Fruit fly (Drosophila melanogaster) ovary, adult (tissue): ENCODE measurements around the gene rost.

Experiments used
- CG17801 ChIP-seq: fragments of 200-800 bp; optimal IDR thresholded peaks from 2 replicates; lab custom pipeline; 2019; ENCODE audit warnings: missing biosample characterization, mild to moderate bottlenecking, missing genetic modification characterization, moderate library complexity; ENCODE audit not compliant: partially characterized antibody

rost gene

DNA sequence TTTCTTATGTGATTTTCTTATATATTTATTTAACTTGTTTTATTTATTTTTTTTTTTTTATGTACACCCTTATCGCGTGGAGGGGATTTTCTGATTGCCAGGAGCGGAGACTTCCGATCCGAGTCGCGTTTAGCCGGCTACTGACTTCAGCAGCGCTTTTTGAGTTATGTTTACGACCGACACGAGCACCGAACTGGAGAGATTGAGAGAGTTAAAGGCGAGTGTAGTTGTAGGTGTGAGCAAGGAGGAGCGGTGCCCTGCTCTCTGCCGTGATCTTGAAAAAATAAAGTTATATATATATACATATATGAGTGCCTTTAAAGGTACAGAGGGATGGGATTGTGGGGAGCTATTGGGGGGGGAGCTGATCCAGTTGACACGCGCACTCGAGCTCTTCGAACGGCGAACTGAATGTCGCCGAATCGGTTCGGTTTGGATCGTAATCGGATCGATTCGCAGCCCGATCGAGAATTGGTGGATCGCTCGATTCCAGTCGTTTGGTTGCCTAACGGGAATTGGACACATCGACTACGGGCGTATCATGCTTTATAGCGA is at the start of gene rost:
Gene rost, minus strand, starts transcription at position 503 of the 555 bp plus-strand sequence.
- TF ChIP-seq CG17801 (GFP tag; lab: Kevin White, UChicago): peak; percentile 30

dm6 chr2L:9031736-9032135 is 42.4 kb upstream of the rost start, which contains the start of gene CG9582:
Gene CG9582, minus strand, starts transcription at chr2L:9031836.
- no peak for TF ChIP-seq CG17801 (GFP tag; lab: Kevin White, UChicago)

- TF ChIP-seq CG17801 (GFP tag; lab: Kevin White, UChicago): no peak
These were observed 36.8 kb upstream of the rost start for dm6 chr2L:9026157-9026556.

DNA sequence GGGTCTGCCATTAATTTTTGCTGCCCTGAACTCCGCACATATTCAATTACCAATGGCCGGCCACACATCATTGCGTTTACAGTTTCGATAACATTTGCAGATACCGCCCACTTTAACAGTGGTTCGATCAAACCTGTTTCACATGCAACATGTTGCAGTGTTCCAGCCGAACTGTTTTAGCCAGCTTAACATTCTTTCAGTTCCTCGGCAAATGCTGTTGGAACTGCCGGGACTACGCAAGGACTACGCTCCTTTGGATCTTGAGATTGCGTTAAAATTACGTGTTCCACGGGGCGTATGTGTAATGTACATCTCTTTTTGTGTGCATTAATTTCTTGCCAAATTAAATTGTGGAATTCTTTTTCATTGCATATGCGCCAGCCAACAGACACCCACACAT is 30.1 kb upstream of the rost start:
- TF ChIP-seq CG17801 (GFP tag; lab: Kevin White, UChicago): no peak

DNA sequence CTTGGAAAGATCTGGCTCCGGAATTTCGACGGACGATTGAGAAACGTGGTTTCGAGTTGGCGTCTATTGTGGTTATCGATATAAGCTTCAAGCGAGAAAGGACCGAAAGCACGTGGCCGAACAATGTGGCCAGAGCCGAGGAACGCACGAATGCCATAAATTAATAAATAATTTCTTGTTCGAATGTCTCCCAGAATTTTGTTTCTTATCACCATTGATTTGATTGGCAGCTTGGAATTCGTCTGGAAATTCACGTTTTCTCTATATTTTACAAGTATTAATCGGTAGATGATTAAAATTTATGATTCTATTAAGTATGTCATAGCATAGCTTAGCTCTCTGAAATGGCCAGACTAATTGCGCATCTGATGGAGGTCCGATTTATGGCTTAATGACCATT is 24.6 kb upstream of the rost start, which contains the start of gene Rcd-1r:
Gene Rcd-1r, minus strand, starts transcription at position 101 of the 400 bp plus-strand sequence.
- TF ChIP-seq CG17801 (GFP tag; lab: Kevin White, UChicago): no peak

DNA sequence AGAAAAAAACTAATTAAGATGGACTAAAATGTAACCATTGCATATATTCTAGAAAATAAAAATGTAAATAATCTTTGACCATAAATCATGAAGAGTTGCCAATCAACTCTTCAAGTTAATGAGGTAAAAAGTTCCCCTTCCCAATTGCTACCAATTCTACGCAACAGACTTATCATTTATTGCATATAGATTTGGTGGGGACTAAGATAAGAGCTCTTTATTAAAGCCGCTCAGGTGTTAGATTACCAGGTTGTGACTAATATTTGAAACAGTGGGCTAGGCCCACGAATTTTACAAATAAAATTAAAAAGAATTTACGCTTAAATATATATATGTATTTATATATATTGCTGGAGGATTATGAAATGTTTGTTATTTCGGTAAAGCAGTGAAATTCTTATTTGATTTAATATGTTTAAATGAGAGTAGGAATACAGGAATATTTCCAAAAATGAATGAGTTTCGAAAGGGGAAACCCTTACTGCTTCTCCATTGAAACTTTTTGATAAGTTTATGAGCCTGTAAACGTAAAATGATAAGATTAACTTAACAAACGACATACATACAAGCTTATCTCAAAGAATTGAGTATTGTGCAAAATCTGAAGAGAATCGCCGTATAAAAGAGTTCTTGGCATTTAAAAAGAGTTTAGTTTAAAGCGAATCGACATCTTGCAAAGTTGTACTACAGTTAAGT is 22.4 kb upstream of the rost start, which contains the start of gene CG13102:
Gene CG13102, plus strand, starts transcription at position 646 of the 696 bp plus-strand sequence.
- no peak for TF ChIP-seq CG17801 (GFP tag; lab: Kevin White, UChicago)

- no peak for TF ChIP-seq CG17801 (GFP tag; lab: Kevin White, UChicago)
These were observed 20.9 kb upstream of the rost start, which contains the start of gene CG9568 for dm6 chr2L:9010267-9010666. Gene CG9568, plus strand, starts transcription at chr2L:9010583.

- no peak for TF ChIP-seq CG17801 (GFP tag; lab: Kevin White, UChicago)
These were observed 8.9 kb upstream of the rost start, which contains the start of gene Try29F for dm6 chr2L:8998237-8998636. Gene Try29F, plus strand, starts transcription at chr2L:8998537.

DNA sequence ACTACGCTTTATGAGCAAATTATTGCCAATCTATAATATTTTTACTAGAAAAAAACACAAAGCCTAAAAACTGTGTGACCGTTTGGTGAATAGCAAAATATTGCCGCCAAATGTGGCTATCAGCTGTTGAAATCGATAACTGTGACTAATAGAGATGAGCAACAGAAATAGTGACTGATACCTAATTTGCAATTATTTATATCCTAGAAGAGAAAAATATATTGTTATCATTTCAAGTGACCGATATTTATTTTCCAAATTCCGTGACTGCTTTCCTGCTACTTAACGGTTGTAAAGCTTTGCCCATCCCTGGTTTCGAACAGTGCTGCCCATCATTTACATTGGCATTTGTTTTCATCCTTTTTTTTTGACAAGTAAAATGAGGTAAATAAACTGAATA is 7.9 kb upstream of the rost start, which contains the start of the genes alien and CG18661:
Gene alien, minus strand, starts transcription at position 95 of the 400 bp plus-strand sequence.
Gene CG18661, plus strand, starts transcription at position 321 of the 400 bp plus-strand sequence.
- TF ChIP-seq CG17801 (GFP tag; lab: Kevin White, UChicago): no peak

DNA sequence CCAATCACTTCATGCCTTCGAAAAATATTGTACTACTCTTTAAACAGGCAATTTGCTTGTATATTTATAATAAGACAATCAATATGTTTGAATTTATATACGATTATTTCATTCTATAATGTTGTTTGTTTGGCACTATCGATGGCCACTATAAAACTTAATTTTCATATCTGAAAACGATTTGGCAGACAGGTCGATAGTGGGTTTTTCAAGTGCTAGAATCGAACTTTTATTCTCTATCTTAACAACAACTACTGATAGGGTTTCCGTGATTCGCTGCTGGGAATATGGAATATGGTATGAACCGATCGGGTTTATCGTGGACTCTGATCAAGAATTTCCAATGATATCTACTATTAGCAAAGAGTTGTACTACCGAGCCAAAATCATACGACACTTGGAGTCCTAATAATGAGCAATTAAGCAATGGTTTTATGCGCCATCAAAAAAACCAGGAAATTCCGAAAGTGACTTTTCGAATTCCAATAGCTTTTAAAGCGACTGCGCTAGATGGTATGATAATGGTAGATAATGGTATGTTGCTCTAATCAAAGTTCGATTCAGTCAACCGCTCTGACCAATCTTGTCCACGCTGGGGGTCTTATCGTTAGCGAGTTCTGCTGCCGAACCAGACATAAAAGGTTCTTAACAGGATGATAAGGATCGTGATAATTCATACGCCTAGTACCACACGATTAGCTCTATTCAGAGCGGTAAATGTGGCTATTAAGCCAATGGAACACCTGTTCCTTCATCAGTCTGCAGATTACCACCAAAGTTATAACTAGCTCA is 4.5 kb upstream of the rost start, which contains the start of gene CG17906:
Gene CG17906, plus strand, starts transcription at position 742 of the 792 bp plus-strand sequence.
- TF ChIP-seq CG17801 (GFP tag; lab: Kevin White, UChicago): no peak

DNA sequence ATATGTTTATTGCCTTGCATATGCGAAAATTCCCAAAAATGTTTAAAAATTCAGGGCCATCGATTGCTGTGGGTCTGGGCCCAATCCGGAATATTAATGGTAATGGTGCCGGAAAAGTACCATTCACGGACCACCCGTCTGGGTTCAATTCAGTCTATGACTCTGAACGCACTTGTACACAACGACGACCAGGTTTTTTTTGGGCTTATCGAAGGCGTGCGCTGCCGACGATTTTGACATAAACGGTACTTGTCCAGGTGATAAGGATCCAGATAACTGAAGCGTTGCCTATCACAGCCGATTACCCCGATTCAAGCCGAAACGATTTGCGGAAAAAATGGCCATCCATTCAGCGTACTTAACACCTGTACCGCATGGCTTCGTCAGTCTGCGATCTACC is 2.2 kb upstream of the rost start, which contains the start of gene CG9555:
Gene CG9555, plus strand, starts transcription at position 153 of the 400 bp plus-strand sequence.
- TF ChIP-seq CG17801 (GFP tag; lab: Kevin White, UChicago): no peak

dm6 chr2L:8987251-8987937 is 1.9 kb downstream of the rost start:
- no peak for TF ChIP-seq CG17801 (GFP tag; lab: Kevin White, UChicago)

DNA sequence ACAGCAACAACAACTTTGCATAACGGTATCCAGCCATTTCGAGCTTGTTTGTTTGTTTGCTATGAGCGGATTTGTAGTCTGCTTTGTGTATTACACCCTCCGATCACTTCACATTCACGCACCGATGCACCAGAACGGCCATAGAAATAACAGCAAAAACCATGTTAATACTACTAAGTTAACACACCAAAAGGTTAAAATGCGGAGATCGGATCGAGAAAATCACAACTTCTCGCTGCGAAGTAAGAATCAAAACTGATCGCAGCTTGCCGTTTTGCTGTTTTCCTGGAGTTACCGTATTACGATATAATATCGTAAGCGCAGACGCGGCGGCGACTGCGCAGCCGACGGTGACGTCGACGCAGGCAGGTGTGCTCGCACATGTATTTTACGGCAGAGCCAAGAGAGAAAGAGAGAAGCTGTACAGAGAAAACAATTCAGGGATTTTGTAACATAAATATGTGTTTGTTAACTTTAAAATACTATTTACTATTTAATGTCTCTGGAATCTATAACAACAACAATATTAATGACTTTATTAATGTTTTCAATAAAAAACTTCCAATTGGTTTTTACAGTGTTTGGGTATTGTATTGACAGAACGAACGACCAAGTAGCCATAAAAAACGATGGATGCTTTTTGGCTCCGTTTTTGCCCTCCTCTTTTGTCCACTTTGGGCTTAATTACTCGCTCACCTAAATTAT is 4.6 kb downstream of the rost start, which contains the start of gene CG13101:
Gene CG13101, minus strand, starts transcription at position 259 of the 705 bp plus-strand sequence.
- peak; percentile 93 for TF ChIP-seq CG17801 (GFP tag; lab: Kevin White, UChicago)
